Fruit fly (Drosophila melanogaster) whole organism, prepupa: ENCODE results near the gene PIG-F.

Experiments
- CG6276 ChIP-seq: fragments of 200-800 bp; sonication (Bioruptor generic); optimal IDR thresholded peaks from 2 replicates; lab custom pipeline; 2017; ENCODE audit warnings: missing biosample characterization, mild to moderate bottlenecking, missing genetic modification characterization
- Hr39 ChIP-seq: fragments of 200-800 bp; sonication (Bioruptor generic); optimal IDR thresholded peaks from 2 replicates; lab custom pipeline; 2016; ENCODE audit warnings: missing biosample characterization, missing genetic modification characterization
- OdsH ChIP-seq: fragments of 200-800 bp; sonication (Bioruptor generic); optimal IDR thresholded peaks from 3 replicates; lab custom pipeline; 2016; ENCODE audit warnings: missing biosample characterization, missing genetic modification characterization
- Smox ChIP-seq: fragments of 200-800 bp; sonication (Bioruptor generic); optimal IDR thresholded peaks from 3 replicates; lab custom pipeline; 2016; ENCODE audit warnings: missing biosample characterization, missing genetic modification characterization
- fd59A ChIP-seq: fragments of 200-800 bp; sonication (Bioruptor generic); optimal IDR thresholded peaks from 2 replicates; lab custom pipeline; 2017; ENCODE audit warnings: missing biosample characterization, mild to moderate bottlenecking, missing genetic modification characterization, missing genetic modification reagents

DNA sequence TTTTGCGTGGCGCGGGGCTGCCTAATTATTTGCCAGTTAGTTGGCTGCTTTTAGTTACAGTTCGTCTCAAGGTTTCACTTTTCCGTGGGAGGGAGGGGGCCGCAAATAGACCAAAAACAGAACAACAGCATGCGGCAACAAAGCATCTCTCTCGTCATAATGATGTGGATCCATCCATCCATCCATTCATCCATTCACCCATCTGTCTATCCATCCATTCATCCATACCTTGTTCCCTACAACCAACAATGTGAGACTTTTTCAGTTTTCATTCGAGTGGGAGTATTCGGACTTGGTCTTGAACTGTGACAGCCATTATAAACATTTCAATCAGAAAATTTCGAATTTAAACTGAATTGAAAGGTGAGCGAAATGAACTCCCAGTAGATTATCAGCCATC is 32.9 kb upstream of the PIG-F start:
- TF ChIP-seq OdsH (GFP tag; lab: Kevin White, UChicago) (no peak), Smox (GFP tag; lab: Kevin White, UChicago) (no peak), CG6276 (GFP tag; lab: Kevin White, UChicago) (no peak), Hr39 (no peak), fd59A (GFP tag; lab: Kevin White, UChicago) (no peak)
